Worm (Caenorhabditis elegans) whole organism, early embryonic: ENCODE data around the gene trpp-12.

Experiments used
- B0310.2 ChIP-seq: sonication (generic microtip); optimal IDR thresholded peaks from 2 replicates; lab custom pipeline; 2016; ENCODE audit warnings: mild to moderate bottlenecking, missing genetic modification characterization, missing compliant biosample characterization
- F13C5.2 ChIP-seq: sonication (generic microtip); optimal IDR thresholded peaks from 2 replicates; lab custom pipeline; 2017; ENCODE audit warnings: mild to moderate bottlenecking, missing genetic modification characterization, inconsistent platforms, missing compliant biosample characterization
- aly-1 ChIP-seq: sonication (generic microtip); optimal IDR thresholded peaks from 2 replicates; lab custom pipeline; 2016; ENCODE audit warnings: missing genetic modification characterization, missing compliant biosample characterization
- ama-1 ChIP-seq: fragments of 150-350 bp; optimal IDR thresholded peaks from 2 replicates; lab custom pipeline; 2014
- ceh-13 ChIP-seq: fragments of 200-800 bp; sonication (Bioruptor generic); optimal IDR thresholded peaks from 2 replicates; lab custom pipeline; 2018; ENCODE audit warnings: mild to moderate bottlenecking, missing genetic modification characterization, missing compliant biosample characterization
- ceh-36 ChIP-seq: sonication (generic microtip); optimal IDR thresholded peaks from 2 replicates; lab custom pipeline; 2016; ENCODE audit warnings: missing genetic modification characterization, inconsistent platforms, missing compliant biosample characterization
- ets-7 ChIP-seq: sonication (generic microtip); optimal IDR thresholded peaks from 2 replicates; lab custom pipeline; 2016; ENCODE audit warnings: missing genotype, missing genetic modification characterization, missing compliant biosample characterization
- flt-1 ChIP-seq: fragments of 200-800 bp; sonication (Bioruptor generic); IDR thresholded peaks from 2 replicates; pipeline ENCODE4 v1.3.6; 2022; ENCODE audit warnings: missing genetic modification characterization, missing compliant biosample characterization
- hmbx-1 ChIP-seq: sonication (generic microtip); optimal IDR thresholded peaks from 2 replicates; lab custom pipeline; 2016; ENCODE audit warnings: mild to moderate bottlenecking, missing genetic modification characterization, missing compliant biosample characterization
- hmg-4 ChIP-seq: fragments of 200-800 bp; sonication (Bioruptor generic); optimal IDR thresholded peaks from 2 replicates; lab custom pipeline; 2018; ENCODE audit warnings: mild to moderate bottlenecking, missing genetic modification characterization, missing compliant biosample characterization
- hnd-1 ChIP-seq: sonication (generic microtip); optimal IDR thresholded peaks from 2 replicates; lab custom pipeline; 2016; ENCODE audit warnings: missing genetic modification characterization, missing compliant biosample characterization
- pes-1 ChIP-seq: fragments of 200-800 bp; sonication (Bioruptor generic); IDR thresholded peaks from 2 replicates; pipeline ENCODE4 v1.3.6; 2022; ENCODE audit warnings: missing genetic modification reagents, missing genetic modification characterization, missing compliant biosample characterization
- scrt-1 ChIP-seq: fragments of 200-800 bp; sonication (Bioruptor generic); IDR thresholded peaks from 2 replicates; pipeline ENCODE4 v1.3.6; 2022; ENCODE audit warnings: missing genetic modification characterization, missing compliant biosample characterization
- sea-1 ChIP-seq: fragments of 200-800 bp; sonication (Bioruptor generic); conservative IDR thresholded peaks from 2 replicates; pipeline ENCODE4 v1.3.6; 2022; ENCODE audit warnings: missing genetic modification characterization, missing compliant biosample characterization
- tbx-11 ChIP-seq: fragments of 200-800 bp; sonication (Bioruptor generic); IDR thresholded peaks from 2 replicates; pipeline ENCODE4 v1.3.6; 2022; ENCODE audit warnings: missing genetic modification characterization, missing compliant biosample characterization
- tbx-37 ChIP-seq: fragments of 200-800 bp; sonication (Bioruptor generic); conservative IDR thresholded peaks from 2 replicates; pipeline ENCODE4 v1.3.6; 2022; ENCODE audit warnings: missing genetic modification reagents, missing genetic modification characterization, missing compliant biosample characterization
- tra-4 ChIP-seq: sonication (generic microtip); optimal IDR thresholded peaks from 2 replicates; lab custom pipeline; 2017; ENCODE audit warnings: missing genetic modification characterization, missing compliant biosample characterization

The trpp-12 gene

DNA sequence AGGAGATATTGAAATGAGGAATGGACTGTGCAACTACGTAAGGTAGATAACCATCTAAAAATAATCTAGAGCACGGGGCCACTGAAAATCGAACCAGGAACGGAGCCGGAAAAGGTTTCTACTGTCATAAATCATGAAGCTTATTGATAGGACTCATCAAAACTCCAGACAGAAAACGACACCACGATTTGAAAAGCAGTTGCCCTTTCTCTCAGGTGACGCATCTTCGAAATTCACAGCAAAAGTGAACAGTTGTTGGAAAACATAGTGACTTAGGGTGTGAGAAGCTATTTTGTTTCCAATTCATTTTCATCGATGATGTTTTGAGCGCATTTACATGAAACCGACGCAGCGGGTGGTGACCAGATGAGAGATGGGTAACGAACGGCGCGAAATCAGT lies 42.8 kb downstream of the trpp-12 start:
- TF ChIP-seq B0310.2 (tag; lab: Kevin White, UChicago) (no peak), ceh-13 (GFP tag; lab: Kevin White, UChicago) (no peak), scrt-1 (no peak), hnd-1 (tag; lab: Kevin White, UChicago) (no peak), ets-7 (tag; lab: Kevin White, UChicago) (no peak)

DNA sequence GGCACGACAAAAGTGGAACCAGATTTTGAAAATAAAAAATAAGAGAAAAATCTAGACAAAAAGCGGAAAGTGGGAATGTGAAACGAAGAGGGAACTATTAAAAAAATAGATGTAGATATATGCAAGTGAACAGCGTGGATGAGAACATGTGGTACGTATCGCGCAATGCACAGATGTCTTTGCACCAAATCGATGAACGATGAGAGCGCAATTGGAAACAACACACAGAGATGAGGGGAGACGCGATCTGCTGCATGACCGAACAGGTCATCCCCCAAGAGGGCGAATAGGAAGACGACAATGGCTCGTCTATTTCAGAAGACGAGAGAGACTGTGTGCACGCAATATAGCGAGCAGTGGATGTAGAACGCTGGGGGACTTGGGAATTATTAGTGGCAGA lies 43.2 kb downstream of the trpp-12 start:
- TF ChIP-seq F13C5.2 (tag; lab: Kevin White, UChicago) (no peak), pes-1 (GFP tag; lab: Robert Waterston, UW) (0 out of 2 replicates have a peak, but pooled peaks have one; percentile 43), hmg-4 (GFP tag; lab: Kevin White, UChicago) (peak; percentile 63), sea-1 (no peak)

DNA sequence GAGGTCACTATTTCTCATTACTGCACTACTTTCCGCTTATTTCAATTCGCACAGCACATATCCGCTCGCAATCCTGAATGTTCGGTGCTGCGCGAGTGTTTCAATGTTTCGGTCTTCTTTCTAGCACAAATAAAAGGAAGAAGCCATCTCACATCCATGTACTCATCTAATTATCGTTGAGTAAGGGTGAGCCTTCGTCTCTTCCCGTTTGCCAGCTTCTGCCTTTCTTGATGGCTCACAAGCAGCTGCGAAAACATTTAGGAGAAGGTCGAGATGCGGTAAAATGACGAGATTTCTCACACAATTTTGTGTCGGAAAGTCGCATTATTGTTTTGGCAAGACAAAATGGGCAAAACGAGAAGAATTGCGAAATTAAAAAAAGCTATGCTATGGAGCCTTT lies 45.4 kb downstream of the trpp-12 start:
- TF ChIP-seq ets-7 (tag; lab: Kevin White, UChicago), result no peak
- no peak for TF ChIP-seq ama-1 (lab: Kevin White, UChicago)
- TF ChIP-seq hmbx-1 (tag; lab: Kevin White, UChicago), result no peak
- no peak for TF ChIP-seq aly-1
- no peak for TF ChIP-seq ceh-36 (tag; lab: Kevin White, UChicago)
- no peak for TF ChIP-seq flt-1 (GFP tag; lab: Robert Waterston, UW)
- no peak for TF ChIP-seq ceh-13 (GFP tag; lab: Kevin White, UChicago)
- no peak for TF ChIP-seq tbx-11 (GFP tag; lab: Robert Waterston, UW)
- TF ChIP-seq sea-1, result no peak
- TF ChIP-seq tra-4 (tag; lab: Kevin White, UChicago), result no peak
- no peak for TF ChIP-seq tbx-37
- TF ChIP-seq hmg-4 (GFP tag; lab: Kevin White, UChicago), result no peak
- no peak for TF ChIP-seq scrt-1
- TF ChIP-seq B0310.2 (tag; lab: Kevin White, UChicago), result no peak
- TF ChIP-seq hnd-1 (tag; lab: Kevin White, UChicago), result no peak
- no peak for TF ChIP-seq pes-1 (GFP tag; lab: Robert Waterston, UW)
- no peak for TF ChIP-seq F13C5.2 (tag; lab: Kevin White, UChicago)

DNA sequence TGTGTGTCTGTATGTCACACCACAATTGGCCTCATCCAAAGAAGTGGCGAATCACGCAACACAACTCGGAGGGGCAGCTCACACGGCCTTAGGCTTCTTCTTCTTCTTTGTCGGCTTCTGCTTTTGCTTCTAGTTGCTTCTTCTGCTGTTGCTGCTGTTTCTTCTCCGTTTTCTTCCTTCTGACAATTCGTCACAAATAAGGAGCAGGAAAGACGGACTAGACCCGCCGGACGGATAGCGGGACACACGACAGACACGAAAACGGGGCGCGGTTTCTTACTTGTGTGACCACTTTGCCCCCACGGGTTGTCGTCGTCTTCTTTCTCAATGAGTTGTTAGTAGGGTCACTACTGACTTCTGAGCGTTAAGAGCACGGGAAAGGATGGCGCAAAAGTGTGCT lies 46.6 kb downstream of the trpp-12 start:
- TF ChIP-seq hnd-1 (tag; lab: Kevin White, UChicago), result no peak
- no peak for TF ChIP-seq ama-1 (lab: Kevin White, UChicago)
- no peak for TF ChIP-seq hmg-4 (GFP tag; lab: Kevin White, UChicago)
- no peak for TF ChIP-seq flt-1 (GFP tag; lab: Robert Waterston, UW)
- no peak for TF ChIP-seq hmbx-1 (tag; lab: Kevin White, UChicago)
- TF ChIP-seq tra-4 (tag; lab: Kevin White, UChicago), result no peak
- TF ChIP-seq pes-1 (GFP tag; lab: Robert Waterston, UW), result no peak

DNA sequence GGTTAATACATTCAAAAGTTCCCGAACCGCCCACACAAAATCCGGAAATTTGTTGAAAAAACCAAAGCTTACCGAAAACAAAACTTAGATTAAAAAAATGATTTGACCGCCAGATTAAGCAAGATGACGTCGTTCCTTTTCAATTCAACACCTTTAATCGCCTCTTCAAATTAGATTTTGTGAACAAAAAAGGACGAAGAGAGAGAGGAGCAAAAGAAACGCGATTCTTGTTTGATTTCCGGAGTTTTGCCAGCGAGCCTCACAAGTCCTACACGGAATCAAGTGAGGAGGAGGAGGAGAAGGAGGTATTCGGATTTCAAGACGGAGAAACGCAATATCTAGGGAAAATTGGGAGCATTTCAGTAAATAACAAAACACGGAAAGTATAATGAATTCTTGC lies 48.0 kb downstream of the trpp-12 start:
- TF ChIP-seq hmg-4 (GFP tag; lab: Kevin White, UChicago) (no peak), tbx-11 (GFP tag; lab: Robert Waterston, UW) (no peak), ama-1 (lab: Kevin White, UChicago) (no peak), hmbx-1 (tag; lab: Kevin White, UChicago) (no peak)

DNA sequence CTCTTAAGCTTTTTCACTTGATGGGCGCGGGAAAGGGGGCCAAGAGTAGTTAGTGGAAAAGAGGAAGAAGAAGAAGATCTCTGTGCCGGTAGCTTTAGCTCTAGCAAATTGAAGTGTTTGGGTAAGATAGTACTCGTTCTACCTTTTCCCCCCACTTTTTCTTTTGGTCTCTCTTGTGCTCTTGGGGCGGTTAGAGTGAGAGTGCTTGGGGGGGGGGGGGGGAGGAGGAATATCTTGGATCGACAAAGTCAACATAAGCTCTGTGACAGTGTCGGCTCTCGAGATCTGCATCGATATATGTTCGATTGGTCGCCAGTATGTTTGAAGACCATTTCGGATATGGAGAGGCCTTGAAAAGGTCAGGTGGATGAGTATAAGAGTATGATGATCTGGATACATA lies 50.3 kb downstream of the trpp-12 start, which contains the start of gene fox-1:
Gene fox-1 (minus strand): TSS at position 101 of the 400 bp plus-strand sequence.
- TF ChIP-seq sea-1, result no peak
- no peak for TF ChIP-seq ama-1 (lab: Kevin White, UChicago)
- no peak for TF ChIP-seq aly-1
- no peak for TF ChIP-seq tbx-37
- no peak for TF ChIP-seq ceh-36 (tag; lab: Kevin White, UChicago)
- no peak for TF ChIP-seq ceh-13 (GFP tag; lab: Kevin White, UChicago)
- no peak for TF ChIP-seq hnd-1 (tag; lab: Kevin White, UChicago)
- no peak for TF ChIP-seq hmbx-1 (tag; lab: Kevin White, UChicago)
- TF ChIP-seq ets-7 (tag; lab: Kevin White, UChicago), result no peak
- no peak for TF ChIP-seq tra-4 (tag; lab: Kevin White, UChicago)
- no peak for TF ChIP-seq tbx-11 (GFP tag; lab: Robert Waterston, UW)
- no peak for TF ChIP-seq pes-1 (GFP tag; lab: Robert Waterston, UW)
- TF ChIP-seq hmg-4 (GFP tag; lab: Kevin White, UChicago), result no peak
- TF ChIP-seq scrt-1, result no peak

DNA sequence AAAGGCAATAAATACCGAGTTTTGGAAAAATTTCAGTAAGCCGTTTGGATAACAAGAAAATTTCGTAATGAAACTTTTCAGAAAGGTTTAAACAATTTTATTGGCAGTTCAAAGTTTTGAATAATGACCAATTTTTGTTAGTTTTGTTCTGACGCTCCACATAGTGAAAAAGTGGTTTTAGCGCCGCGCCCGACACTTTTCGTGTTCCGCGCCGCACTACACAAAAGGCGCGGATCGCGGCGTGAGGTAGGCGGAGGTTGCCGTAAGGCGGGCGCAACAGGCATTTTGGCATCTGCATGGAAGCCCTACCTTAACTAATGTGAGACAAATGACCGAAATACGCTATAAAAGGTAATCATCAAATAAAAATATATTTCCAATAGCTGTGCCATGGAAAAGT lies 52.3 kb downstream of the trpp-12 start:
- TF ChIP-seq ama-1 (lab: Kevin White, UChicago) (no peak), hmbx-1 (tag; lab: Kevin White, UChicago) (no peak), pes-1 (GFP tag; lab: Robert Waterston, UW) (no peak), ceh-36 (tag; lab: Kevin White, UChicago) (no peak), aly-1 (no peak), sea-1 (no peak), ets-7 (tag; lab: Kevin White, UChicago) (no peak), F13C5.2 (tag; lab: Kevin White, UChicago) (no peak), tbx-11 (GFP tag; lab: Robert Waterston, UW) (no peak), flt-1 (GFP tag; lab: Robert Waterston, UW) (no peak), tbx-37 (no peak), ceh-13 (GFP tag; lab: Kevin White, UChicago) (no peak), tra-4 (tag; lab: Kevin White, UChicago) (no peak), hmg-4 (GFP tag; lab: Kevin White, UChicago) (no peak)
